Fruit fly (Drosophila melanogaster): Measurements from ENCODE around the gene RpS19b.

RpS19b gene

dm6 chr3R:23886270-23887095, 46.8 kb downstream of the RpS19b start (continued):
- peak; percentile 6 for TF ChIP-seq p53 (GFP tag; optimal IDR thresholded peaks at IDR 0.05)
- peak; percentile 96 for TF ChIP-seq dmrt11E (tag; optimal IDR thresholded peaks at IDR 0.05)
- TF ChIP-seq B-H1 (GFP tag; IDR thresholded peaks at IDR 0.05), result peak; percentile 74
- TF ChIP-seq pzg (GFP tag; optimal IDR thresholded peaks at IDR 0.05), result no peak
- peak; percentile 89 for TF ChIP-seq croc (GFP tag; conservative IDR thresholded peaks at IDR 0.05)
- peak; percentile 90 for TF ChIP-seq tio (GFP tag; optimal IDR thresholded peaks at IDR 0.05)
- peak; percentile 2 for TF ChIP-seq ftz-f1 (GFP tag; optimal IDR thresholded peaks at IDR 0.05)
- TF ChIP-seq Chrac-16 (GFP tag; optimal IDR thresholded peaks at IDR 0.05), result peak; percentile 81
- peak; percentile 79 for TF ChIP-seq CG8290 (GFP tag; optimal IDR thresholded peaks at IDR 0.05)
- peak; percentile 19 to 88 for TF ChIP-seq CG8290 (tag; optimal IDR thresholded peaks at IDR 0.05)
- peak; percentile 80 for TF ChIP-seq pum (GFP tag; optimal IDR thresholded peaks at IDR 0.05)
- peak; percentile 64 for TF ChIP-seq CG3065 (GFP tag; optimal IDR thresholded peaks at IDR 0.05)
- TF ChIP-seq CG1529 (GFP tag; optimal IDR thresholded peaks at IDR 0.05), result peak; percentile 83
- peak; percentile 66 for TF ChIP-seq MTF-1 (GFP tag; optimal IDR thresholded peaks at IDR 0.05; ENCODE audit: borderline replicate concordance)
- TF ChIP-seq ttk (GFP tag; IDR thresholded peaks at IDR 0.05), result peak; percentile 81
- TF ChIP-seq CG6683 (GFP tag; optimal IDR thresholded peaks at IDR 0.05), result peak; percentile 58
- TF ChIP-seq dimm (GFP tag; IDR thresholded peaks at IDR 0.05), result no peak
- peak; percentile 74 for TF ChIP-seq CG30020 (tag; optimal IDR thresholded peaks at IDR 0.05)
- peak; percentile 84 for TF ChIP-seq CG2875 (GFP tag; optimal IDR thresholded peaks at IDR 0.05)
- TF ChIP-seq CG3163 (GFP tag; optimal IDR thresholded peaks at IDR 0.05), result peak; percentile 5
- TF ChIP-seq CG7745 (tag; optimal IDR thresholded peaks at IDR 0.05), result no peak
- TF ChIP-seq stwl (tag; optimal IDR thresholded peaks at IDR 0.05), result peak; percentile 71
- TF ChIP-seq CG1233 (GFP tag; optimal IDR thresholded peaks at IDR 0.05), result peak; percentile 71
- peak; percentile 13 for TF ChIP-seq CG18011 (GFP tag; optimal IDR thresholded peaks at IDR 0.05)
- TF ChIP-seq Optix (GFP tag; IDR thresholded peaks at IDR 0.05), result peak; percentile 81
- peak; percentile 83 for TF ChIP-seq CG1602 (GFP tag; optimal IDR thresholded peaks at IDR 0.05)
- peak; percentile 59 for TF ChIP-seq HmgZ (tag; optimal IDR thresholded peaks at IDR 0.05)
- peak; percentile 71 for TF ChIP-seq CG12155 (GFP tag; optimal IDR thresholded peaks at IDR 0.05)
- TF ChIP-seq Stat92E (GFP tag; optimal IDR thresholded peaks at IDR 0.05), result no peak
- no peak for TF ChIP-seq Dll (GFP tag; IDR thresholded peaks at IDR 0.05; ENCODE audit: partially characterized antibody)
- no peak for TF ChIP-seq hbn (GFP tag; IDR thresholded peaks at IDR 0.05; ENCODE audit: partially characterized antibody)
- no peak for TF ChIP-seq CG13287 (GFP tag; IDR thresholded peaks at IDR 0.05; ENCODE audit: partially characterized antibody)
- peak; percentile 78 for TF ChIP-seq bcd (GFP tag; optimal IDR thresholded peaks at IDR 0.05)
- TF ChIP-seq fu2 (GFP tag; optimal IDR thresholded peaks at IDR 0.05), result peak; percentile 10
- no peak for TF ChIP-seq CG31365 (tag; optimal IDR thresholded peaks at IDR 0.05)
- no peak for TF ChIP-seq hth (optimal IDR thresholded peaks at IDR 0.05)
- peak; percentile 88 for TF ChIP-seq CG4424 (GFP tag; optimal IDR thresholded peaks at IDR 0.05)
- TF ChIP-seq fru (optimal IDR thresholded peaks at IDR 0.05), result no peak
- TF ChIP-seq Lhr (GFP tag; optimal IDR thresholded peaks at IDR 0.05), result peak; percentile 77
- peak; percentile 76 for TF ChIP-seq CG11723 (GFP tag; optimal IDR thresholded peaks at IDR 0.05)
- TF ChIP-seq CoRest (tag; optimal IDR thresholded peaks at IDR 0.05), result peak; percentile 89
- TF ChIP-seq E2f2 (GFP tag; IDR thresholded peaks at IDR 0.05), result peak; percentile 69
- peak; percentile 76 for TF ChIP-seq Mad (GFP tag; optimal IDR thresholded peaks at IDR 0.05)
- TF ChIP-seq CG17568 (GFP tag; optimal IDR thresholded peaks at IDR 0.05), result peak; percentile 66
- peak; percentile 46 for TF ChIP-seq CG33213 (GFP tag; optimal IDR thresholded peaks at IDR 0.05)
- peak; percentile 90 for TF ChIP-seq CG6813 (GFP tag; optimal IDR thresholded peaks at IDR 0.05)
- TF ChIP-seq Vsx1 (GFP tag; optimal IDR thresholded peaks at IDR 0.05), result peak; percentile 70
- peak; percentile 67 to 79 for TF ChIP-seq Pdp1 (GFP tag; optimal IDR thresholded peaks at IDR 0.05)
